Worm (Caenorhabditis elegans) whole organism, L4 larva: ENCODE data around the gene C26B2.7.

ENCODE experiments used
- F26F4.8 ChIP-seq: fragments of 200-800 bp; sonication (Bioruptor generic); conservative IDR thresholded peaks from 2 replicates; pipeline ENCODE4 v1.3.6; 2022; ENCODE audit warnings: missing genetic modification characterization, missing compliant biosample characterization
- T20F7.1 ChIP-seq: fragments of 200-800 bp; sonication (Bioruptor generic); optimal IDR thresholded peaks from 2 replicates; lab custom pipeline; 2018; ENCODE audit warnings: mild to moderate bottlenecking, missing genetic modification characterization, missing compliant biosample characterization
- Y75B8A.6 ChIP-seq: fragments of 200-800 bp; sonication (Bioruptor generic); IDR thresholded peaks from 2 replicates; pipeline ENCODE4 v1.3.6; 2022; ENCODE audit warnings: missing genetic modification reagents, missing genetic modification characterization, missing compliant biosample characterization
- aha-1 ChIP-seq: fragments of 150-350 bp; peaks from one replicate; lab custom pipeline; 2014; ENCODE audit warnings: missing biosample characterization, missing genetic modification characterization
- aly-2 ChIP-seq: sonication (generic microtip); optimal IDR thresholded peaks from 2 replicates; lab custom pipeline; 2018; ENCODE audit warnings: missing biosample characterization, missing genetic modification characterization
- ama-1 ChIP-seq: fragments of 150-350 bp; optimal IDR thresholded peaks from 2 replicates; lab custom pipeline; 2014; ENCODE audit warnings: inconsistent platforms, mixed read lengths
- attf-4 ChIP-seq: sonication (generic microtip); optimal IDR thresholded peaks from 3 replicates; lab custom pipeline; 2017; ENCODE audit warnings: missing biosample characterization, missing genetic modification characterization
- ceh-20 ChIP-seq: fragments of 200-800 bp; sonication (Bioruptor generic); IDR thresholded peaks from 2 replicates; pipeline ENCODE4 v1.3.6; 2022; ENCODE audit warnings: missing genetic modification reagents, missing genetic modification characterization, missing compliant biosample characterization
- ceh-44 ChIP-seq: fragments of 200-800 bp; sonication (Bioruptor generic); IDR thresholded peaks from 2 replicates; pipeline ENCODE4 v1.3.6; 2022; ENCODE audit warnings: missing genetic modification reagents, missing genetic modification characterization, missing compliant biosample characterization
- ceh-62 ChIP-seq: sonication (generic microtip); optimal IDR thresholded peaks from 2 replicates; lab custom pipeline; 2017; ENCODE audit warnings: missing biosample characterization, missing genetic modification characterization
- ceh-82 ChIP-seq: sonication (generic microtip); optimal IDR thresholded peaks from 2 replicates; lab custom pipeline; 2017; ENCODE audit warnings: missing biosample characterization, missing genetic modification characterization
- ces-1 ChIP-seq: fragments of 150-350 bp; sonication (generic microtip); optimal IDR thresholded peaks from 4 replicates; lab custom pipeline; 2014; ENCODE audit warnings: missing biosample characterization, missing genetic modification reagents, missing genetic modification characterization
- ctbp-1 ChIP-seq: fragments of 200-800 bp; sonication (Bioruptor generic); IDR thresholded peaks from 2 replicates; pipeline ENCODE4 v1.3.6; 2022; ENCODE audit warnings: missing genetic modification reagents, missing genetic modification characterization, missing compliant biosample characterization
- daf-16 ChIP-seq, 3 experiments: sonication (generic microtip); optimal IDR thresholded peaks; 2 replicates each; lab custom pipeline; 2016 to 2017; ENCODE audit warnings: missing genetic modification characterization in 3 of 3, missing genetic modification reagents in 3 of 3, mild to moderate bottlenecking in 2 of 3, missing compliant biosample characterization in 2 of 3, missing biosample characterization in 1 of 3, moderate library complexity in 1 of 3
- dpl-1 ChIP-seq: fragments of 150-350 bp; optimal IDR thresholded peaks from 2 replicates; lab custom pipeline; 2014; ENCODE audit warnings: missing biosample characterization, missing genetic modification reagents, missing genetic modification characterization
- duxl-1 ChIP-seq: sonication (generic microtip); optimal IDR thresholded peaks from 2 replicates; lab custom pipeline; 2016; ENCODE audit warnings: mild to moderate bottlenecking, missing genetic modification characterization, moderate library complexity, missing compliant biosample characterization; ENCODE audit not compliant: poor library complexity
- dve-1 ChIP-seq: sonication (generic microtip); optimal IDR thresholded peaks from 2 replicates; lab custom pipeline; 2017; ENCODE audit warnings: antibody characterized with exemption, mild to moderate bottlenecking, missing genetic modification characterization, missing compliant biosample characterization; ENCODE audit not compliant: insufficient read depth
- hif-1 ChIP-seq, 2 experiments: sonication (generic microtip); optimal IDR thresholded peaks; 2 replicates each; lab custom pipeline; 2016 to 2017; ENCODE audit warnings: missing compliant biosample characterization in 2 of 2, missing genetic modification characterization in 2 of 2, missing genetic modification reagents in 2 of 2, missing genotype in 2 of 2, mild to moderate bottlenecking in 1 of 2
- hlh-11 ChIP-seq: fragments of 200-800 bp; sonication (Bioruptor generic); optimal IDR thresholded peaks from 2 replicates; lab custom pipeline; 2018; ENCODE audit warnings: mild to moderate bottlenecking, missing genetic modification characterization, missing compliant biosample characterization
- jun-1 ChIP-seq: fragments of 150-350 bp; optimal IDR thresholded peaks from 2 replicates; lab custom pipeline; 2014; ENCODE audit warnings: missing biosample characterization, missing genetic modification reagents, missing genetic modification characterization
- lim-7 ChIP-seq: fragments of 200-800 bp; sonication (Bioruptor generic); IDR thresholded peaks from 2 replicates; pipeline ENCODE4 v1.3.6; 2022; ENCODE audit warnings: missing genetic modification characterization, missing compliant biosample characterization
- lin-1 ChIP-seq: fragments of 200-800 bp; sonication (Bioruptor generic); IDR thresholded peaks from 2 replicates; pipeline ENCODE4 v1.3.6; 2022; ENCODE audit warnings: missing genetic modification reagents, missing genetic modification characterization, missing compliant biosample characterization
- lin-13 ChIP-seq: fragments of 150-350 bp; optimal IDR thresholded peaks from 2 replicates; lab custom pipeline; 2014; ENCODE audit warnings: missing biosample characterization, missing genetic modification reagents, missing genetic modification characterization
- lin-15B ChIP-seq: fragments of 150-350 bp; sonication (generic microtip); optimal IDR thresholded peaks from 3 replicates; lab custom pipeline; 2014; ENCODE audit warnings: missing biosample characterization, missing genetic modification characterization
- madf-5 ChIP-seq, 2 experiments: fragments of 200-800 bp; sonication (Bioruptor generic); IDR thresholded peaks; 2 replicates each; pipeline ENCODE4 v1.3.6; 2022; ENCODE audit warnings: missing compliant biosample characterization in 2 of 2, missing genetic modification characterization in 2 of 2
- madf-9 ChIP-seq: fragments of 200-800 bp; sonication (Bioruptor generic); conservative IDR thresholded peaks from 2 replicates; pipeline ENCODE4 v1.3.6; 2022; ENCODE audit warnings: missing genetic modification reagents, missing genetic modification characterization, missing compliant biosample characterization
- mdl-1 ChIP-seq, 2 experiments: fragments of 150-350 bp in 1 of 2; sonication (generic microtip) in 1 of 2; optimal IDR thresholded peaks; 2 replicates each; lab custom pipeline; 2014 to 2017; ENCODE audit warnings: missing biosample characterization in 2 of 2, missing genetic modification characterization in 2 of 2
- mep-1 ChIP-seq: fragments of 150-350 bp; sonication (generic microtip); optimal IDR thresholded peaks from 3 replicates; lab custom pipeline; 2014; ENCODE audit warnings: missing biosample characterization, missing genetic modification characterization
- mxl-3 ChIP-seq: fragments of 200-800 bp; sonication (Bioruptor generic); optimal IDR thresholded peaks from 2 replicates; lab custom pipeline; 2018; ENCODE audit warnings: mild to moderate bottlenecking, missing genetic modification characterization, missing compliant biosample characterization
- nhr-10 ChIP-seq: fragments of 150-350 bp; optimal IDR thresholded peaks from 2 replicates; lab custom pipeline; 2014; ENCODE audit warnings: missing biosample characterization, missing genetic modification characterization
- nhr-102 ChIP-seq: sonication (generic microtip); optimal IDR thresholded peaks from 2 replicates; lab custom pipeline; 2016; ENCODE audit warnings: mild to moderate bottlenecking, missing genetic modification characterization, moderate library complexity, missing compliant biosample characterization
- nhr-11 ChIP-seq: fragments of 150-350 bp; optimal IDR thresholded peaks from 2 replicates; lab custom pipeline; 2014; ENCODE audit warnings: missing biosample characterization, missing genetic modification characterization
- nhr-237 ChIP-seq: sonication (generic microtip); optimal IDR thresholded peaks from 2 replicates; lab custom pipeline; 2017; ENCODE audit warnings: missing biosample characterization, missing genetic modification characterization
- nhr-41 ChIP-seq: fragments of 200-800 bp; sonication (Bioruptor generic); IDR thresholded peaks from 2 replicates; pipeline ENCODE4 v1.3.6; 2022; ENCODE audit warnings: missing genetic modification reagents, missing genetic modification characterization, missing compliant biosample characterization
- nhr-42 ChIP-seq: fragments of 200-800 bp; sonication (Bioruptor generic); IDR thresholded peaks from 2 replicates; pipeline ENCODE4 v1.3.6; 2022; ENCODE audit warnings: missing genetic modification characterization, missing compliant biosample characterization
- nhr-48 ChIP-seq: sonication (generic microtip); optimal IDR thresholded peaks from 2 replicates; lab custom pipeline; 2016; ENCODE audit warnings: mild to moderate bottlenecking, missing genetic modification characterization, missing compliant biosample characterization
- nhr-6 ChIP-seq: fragments of 150-350 bp; optimal IDR thresholded peaks from 2 replicates; lab custom pipeline; 2014; ENCODE audit warnings: missing biosample characterization, missing genetic modification characterization
- nhr-76 ChIP-seq: fragments of 150-350 bp; optimal IDR thresholded peaks from 2 replicates; lab custom pipeline; 2014; ENCODE audit warnings: missing biosample characterization, missing genetic modification characterization
- nhr-77 ChIP-seq: fragments of 150-350 bp; optimal IDR thresholded peaks from 2 replicates; lab custom pipeline; 2014; ENCODE audit warnings: missing biosample characterization, missing genetic modification characterization
- php-3 ChIP-seq: fragments of 200-800 bp; sonication (Bioruptor generic); IDR thresholded peaks from 2 replicates; pipeline ENCODE4 v1.3.6; 2022; ENCODE audit warnings: missing genetic modification reagents, missing genetic modification characterization, missing compliant biosample characterization
- pqm-1 ChIP-seq: sonication (generic microtip); optimal IDR thresholded peaks from 2 replicates; lab custom pipeline; 2017; ENCODE audit warnings: missing biosample characterization, missing genetic modification characterization
- set-16 ChIP-seq: fragments of 200-800 bp; sonication (Bioruptor generic); IDR thresholded peaks from 2 replicates; pipeline ENCODE4 v1.3.6; 2022; ENCODE audit warnings: missing genetic modification reagents, missing genetic modification characterization, missing compliant biosample characterization
- tag-97 ChIP-seq: fragments of 200-800 bp; sonication (Bioruptor generic); IDR thresholded peaks from 2 replicates; pipeline ENCODE4 v1.3.6; 2022; ENCODE audit warnings: missing genetic modification characterization, missing compliant biosample characterization
- unc-39 ChIP-seq: sonication (generic microtip); optimal IDR thresholded peaks from 2 replicates; lab custom pipeline; 2017; ENCODE audit warnings: missing biosample characterization, missing genetic modification characterization
- unc-62 ChIP-seq, 3 experiments: fragments of 150-350 bp in 1 of 3; sonication (generic microtip); optimal IDR thresholded peaks in 2 of 3; peaks in 1 of 3; 1 replicate in 1 of 3; 2 replicates in 2 of 3; lab custom pipeline; 2014 to 2017; ENCODE audit warnings: missing biosample characterization in 3 of 3, missing genetic modification characterization in 3 of 3, missing genetic modification reagents in 3 of 3, missing genotype in 1 of 3
- vab-7 ChIP-seq: fragments of 200-800 bp; sonication (Bioruptor generic); IDR thresholded peaks from 2 replicates; pipeline ENCODE4 v1.3.6; 2022; ENCODE audit warnings: missing genetic modification reagents, missing genetic modification characterization, missing compliant biosample characterization
- zfp-2 ChIP-seq: sonication (generic microtip); optimal IDR thresholded peaks from 2 replicates; lab custom pipeline; 2016; ENCODE audit warnings: mild to moderate bottlenecking, missing genetic modification characterization, missing compliant biosample characterization
- ztf-7 ChIP-seq: fragments of 150-350 bp; optimal IDR thresholded peaks from 2 replicates; lab custom pipeline; 2014; ENCODE audit warnings: missing biosample characterization, missing genetic modification characterization

Gene C26B2.7

DNA sequence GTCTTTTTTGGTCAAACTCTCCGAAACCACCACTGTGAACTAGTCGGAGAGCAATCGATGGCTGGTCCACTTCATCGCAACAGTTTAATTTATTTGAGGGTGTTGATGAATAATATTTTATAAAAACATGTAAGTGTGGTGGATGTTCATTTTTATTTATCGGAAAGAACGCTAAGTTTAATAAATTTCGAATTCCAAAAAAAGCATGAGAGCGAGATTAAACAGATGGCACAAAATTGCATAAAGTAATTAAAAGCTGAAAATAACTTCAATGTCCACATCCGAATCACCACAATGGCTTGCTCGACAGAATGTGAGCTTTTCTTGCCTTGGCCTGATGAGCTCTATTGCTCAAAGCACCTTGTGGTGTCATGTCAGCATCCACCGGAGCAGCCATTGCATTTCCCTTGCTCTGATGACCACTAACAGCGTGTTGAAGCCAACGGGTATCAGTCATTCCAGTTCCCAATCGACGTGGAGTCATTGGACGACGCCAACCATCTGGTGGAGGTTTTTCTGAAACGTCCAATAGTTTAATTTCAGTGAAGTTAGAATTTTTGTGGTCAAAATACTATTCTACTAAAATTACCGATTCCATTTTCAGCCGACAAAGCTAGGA, 32.2 kb upstream of the C26B2.7 start (continued):
- TF ChIP-seq ceh-82 (tag; lab: Kevin White, UChicago) = no peak
- peak; percentile 58 for TF ChIP-seq aha-1 (tag; lab: Kevin White, UChicago)
- TF ChIP-seq set-16 (GFP tag; lab: Robert Waterston, UW) = no peak
- 0 out of 2 replicates have a peak, but pooled peaks have one; percentile 29 for TF ChIP-seq F26F4.8 (GFP tag; lab: Robert Waterston, UW)
- TF ChIP-seq madf-9 (GFP tag; lab: Robert Waterston, UW) = no peak
- TF ChIP-seq jun-1 = no peak
- TF ChIP-seq duxl-1 = peak; percentile 47
- TF ChIP-seq mep-1 (tag; lab: Kevin White, UChicago) = peak; percentile 38
- TF ChIP-seq aly-2 (tag; lab: Kevin White, UChicago) = no peak
- TF ChIP-seq ces-1 (GFP tag; lab: Kevin White, UChicago) = no peak
- TF ChIP-seq nhr-42 (GFP tag; lab: Robert Waterston, UW) = peak; percentile 59
- peak; percentile 35 for TF ChIP-seq nhr-102 (tag; lab: Kevin White, UChicago)
- peak; percentile 40; the same call in 1 of the 2 replicates for TF ChIP-seq Y75B8A.6 (GFP tag; lab: Robert Waterston, UW)
- no peak for TF ChIP-seq T20F7.1 (GFP tag; lab: Kevin White, UChicago)
- peak in 1 of 2 experiments; percentile 14 for TF ChIP-seq daf-16 (GFP tag; optimal IDR thresholded peaks at IDR 0.05; lab: Kevin White, UChicago)
- peak; percentile 4 for TF ChIP-seq daf-16 (tag; optimal IDR thresholded peaks at IDR 0.05; lab: Kevin White, UChicago)
- TF ChIP-seq ztf-7 = no peak
- no peak for TF ChIP-seq unc-39 (tag; lab: Kevin White, UChicago)

DNA sequence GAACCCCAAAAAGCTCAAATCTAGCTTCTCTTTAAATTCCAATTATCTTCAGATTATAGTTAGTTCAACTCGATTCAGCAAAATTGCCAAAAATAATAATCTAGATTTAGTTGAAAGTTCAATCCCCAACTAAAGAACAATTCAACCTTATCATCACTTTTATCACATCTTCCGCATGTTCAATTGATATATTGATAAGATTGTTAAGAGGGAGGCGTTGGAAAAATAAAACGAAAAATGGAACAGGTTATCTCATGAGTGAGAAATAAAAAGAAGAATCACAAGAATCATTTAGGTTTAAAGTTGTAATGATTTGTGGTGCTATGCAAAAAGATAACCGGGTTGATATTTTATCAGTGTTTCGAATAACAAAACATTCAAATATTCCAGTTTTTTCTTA, 30.3 kb upstream of the C26B2.7 start:
- TF ChIP-seq nhr-11 (tag; lab: Kevin White, UChicago) = no peak
- peak in 1 of 2 experiments; percentile 49 for TF ChIP-seq mdl-1 (tag; optimal IDR thresholded peaks at IDR 0.05; lab: Kevin White, UChicago)
- no peak for TF ChIP-seq ceh-62 (tag; lab: Kevin White, UChicago)
- TF ChIP-seq vab-7 (GFP tag; lab: Robert Waterston, UW) = no peak
- no peak for TF ChIP-seq ceh-20 (GFP tag; lab: Robert Waterston, UW)
- TF ChIP-seq ama-1 = no peak
- TF ChIP-seq madf-5 (GFP tag; IDR thresholded peaks at IDR 0.05; lab: Robert Waterston, UW) = no peak
- no peak for TF ChIP-seq nhr-76
- TF ChIP-seq lin-15B (tag; lab: Kevin White, UChicago) = no peak
- TF ChIP-seq daf-16 (GFP tag; optimal IDR thresholded peaks at IDR 0.05; lab: Kevin White, UChicago) = no peak
- no peak for TF ChIP-seq daf-16 (tag; optimal IDR thresholded peaks at IDR 0.05; lab: Kevin White, UChicago)
- peak; percentile 27 for TF ChIP-seq hlh-11 (tag; lab: Kevin White, UChicago)
- no peak for TF ChIP-seq php-3 (GFP tag; lab: Robert Waterston, UW)
- no peak for TF ChIP-seq T20F7.1 (GFP tag; lab: Kevin White, UChicago)
- no peak for TF ChIP-seq nhr-10 (tag; lab: Kevin White, UChicago)
- no peak for TF ChIP-seq unc-62 (GFP tag; optimal IDR thresholded peaks at IDR 0.05 in 1 of 2; lab: Kevin White, UChicago)
- no peak for TF ChIP-seq unc-62 (tag; optimal IDR thresholded peaks at IDR 0.05; lab: Kevin White, UChicago)
- TF ChIP-seq lim-7 = no peak
- TF ChIP-seq ceh-82 (tag; lab: Kevin White, UChicago) = no peak
- TF ChIP-seq hif-1 (tag; optimal IDR thresholded peaks at IDR 0.05; lab: Kevin White, UChicago) = no peak
- TF ChIP-seq ctbp-1 = no peak
- TF ChIP-seq ztf-7 = no peak
- TF ChIP-seq set-16 (GFP tag; lab: Robert Waterston, UW) = no peak
- TF ChIP-seq aha-1 (tag; lab: Kevin White, UChicago) = peak; percentile 47
- no peak for TF ChIP-seq dpl-1 (GFP tag; lab: Kevin White, UChicago)
- no peak for TF ChIP-seq nhr-6 (tag; lab: Kevin White, UChicago)
- no peak for TF ChIP-seq attf-4 (tag; lab: Kevin White, UChicago)
- no peak for TF ChIP-seq nhr-41
- TF ChIP-seq ceh-44 = no peak
- peak; percentile 61 for TF ChIP-seq mxl-3 (GFP tag; lab: Kevin White, UChicago)
- TF ChIP-seq tag-97 (GFP tag; lab: Robert Waterston, UW) = no peak
- no peak for TF ChIP-seq pqm-1
- no peak for TF ChIP-seq nhr-77
- no peak for TF ChIP-seq lin-13 (GFP tag; lab: Kevin White, UChicago)
- peak; percentile 29 for TF ChIP-seq nhr-48 (tag; lab: Kevin White, UChicago)
- TF ChIP-seq mep-1 (tag; lab: Kevin White, UChicago) = no peak
- TF ChIP-seq dve-1 (tag; lab: Kevin White, UChicago) = no peak
- TF ChIP-seq zfp-2 (tag; lab: Kevin White, UChicago) = no peak
- no peak for TF ChIP-seq lin-1 (GFP tag; lab: Robert Waterston, UW)
- no peak for TF ChIP-seq nhr-237
